Worm (Caenorhabditis elegans): ENCODE data around the gene T24H10.1.

- no peak for TF ChIP-seq klf-2 (GFP tag; conservative IDR thresholded peaks at IDR 0.05)
- no peak for TF ChIP-seq med-1 (GFP tag; optimal IDR thresholded peaks at IDR 0.05; ENCODE audit: insufficient read depth)
- no peak for TF ChIP-seq tab-1 (GFP tag; IDR thresholded peaks at IDR 0.05)
- TF ChIP-seq flt-1 (GFP tag; IDR thresholded peaks at IDR 0.05): no peak
- TF ChIP-seq ref-1 (GFP tag; conservative IDR thresholded peaks at IDR 0.05): no peak
- TF ChIP-seq ztf-29 (GFP tag; IDR thresholded peaks at IDR 0.05): no peak
- no peak for TF ChIP-seq cog-1 (tag; optimal IDR thresholded peaks at IDR 0.05)
- no peak for TF ChIP-seq ztf-23 (GFP tag; IDR thresholded peaks at IDR 0.05)
Observed at ce11 chrII:9062261-9062948, 36.8 kb upstream of the T24H10.1 start.
